Fruit fly (Drosophila melanogaster): Measurements from ENCODE around the gene Ulp1.
A peak's percentile ranks its signal among the peaks of the same experiment; 100 is the strongest.

The Ulp1 gene

DNA sequence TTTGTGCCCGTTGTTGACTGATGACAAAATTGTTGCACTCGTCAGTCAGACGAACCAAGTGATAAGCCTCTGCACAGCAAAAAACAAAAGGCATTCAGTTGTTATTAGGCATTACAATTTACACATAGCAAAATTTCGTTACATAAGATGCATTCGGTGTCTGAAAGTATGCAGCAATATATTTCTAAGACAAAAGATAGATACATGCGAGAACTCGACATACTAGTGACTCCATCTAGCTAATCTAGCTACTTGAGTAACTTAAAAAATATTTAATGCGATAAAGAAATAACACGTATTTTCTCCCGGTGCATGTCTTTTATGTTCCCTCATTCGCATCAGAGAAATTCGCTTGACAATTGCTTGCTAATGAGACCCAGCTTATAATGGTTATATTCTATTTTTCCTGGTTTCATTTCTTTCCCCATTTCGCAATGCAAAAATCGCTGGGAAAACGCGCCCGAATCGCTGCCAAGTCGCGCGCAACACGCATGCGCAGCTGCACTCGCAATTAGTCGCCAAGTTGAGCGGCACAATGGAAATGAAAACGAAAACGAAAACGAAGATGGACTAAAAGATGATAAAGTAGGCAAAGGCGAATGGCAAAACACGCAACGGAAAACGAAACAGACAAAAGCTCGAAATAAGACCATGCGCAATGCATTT lies 45.6 kb downstream of the Ulp1 start (continued):
- TF ChIP-seq Drgx (GFP tag; IDR thresholded peaks at IDR 0.05) = peak; percentile 54
- TF ChIP-seq ewg (GFP tag; optimal IDR thresholded peaks at IDR 0.05) = peak; percentile 6
- no peak for TF ChIP-seq lilli (GFP tag; optimal IDR thresholded peaks at IDR 0.05)
- TF ChIP-seq dmrt99B (tag; optimal IDR thresholded peaks at IDR 0.05) = peak; percentile 32
- peak; percentile 12 for TF ChIP-seq Ssrp (tag; optimal IDR thresholded peaks at IDR 0.05)
- peak; percentile 50 for TF ChIP-seq CG1603 (tag; optimal IDR thresholded peaks at IDR 0.05)

DNA sequence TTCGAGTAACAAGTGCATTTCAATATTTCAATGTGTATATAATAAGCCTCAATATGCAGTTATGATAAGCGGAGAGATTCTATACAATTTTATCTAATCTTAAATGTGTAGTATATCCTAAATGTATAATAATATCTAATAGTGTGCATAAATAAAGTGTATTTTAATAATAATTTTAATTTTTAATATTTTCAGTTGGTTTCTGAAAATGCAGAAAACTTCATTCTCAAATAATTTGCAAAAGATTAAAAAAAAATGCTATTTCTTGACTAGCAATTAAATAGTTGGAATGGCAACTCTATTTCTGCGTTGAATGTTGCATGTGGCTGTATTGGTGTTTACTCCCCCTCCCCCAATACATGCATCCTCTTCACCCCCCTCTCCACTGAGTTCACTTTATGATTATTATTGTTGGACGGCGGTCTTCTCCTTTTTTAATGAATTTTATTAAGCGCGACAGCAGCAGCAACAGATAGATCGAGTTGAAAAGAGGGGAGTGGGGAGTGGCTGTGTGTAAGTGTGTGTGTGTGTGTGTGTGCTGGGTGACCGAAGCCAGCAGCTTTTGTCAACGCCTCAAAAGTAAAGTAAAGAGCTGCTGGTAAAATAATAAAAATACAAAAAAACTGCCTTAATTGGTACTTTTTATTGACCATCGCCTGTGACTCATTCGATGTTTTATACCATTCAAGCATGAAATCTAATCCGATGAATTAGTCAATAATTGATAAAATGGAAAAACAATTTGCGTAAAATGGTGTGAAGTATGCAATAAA lies 47.2 kb downstream of the Ulp1 start:
- TF ChIP-seq CG30403 (GFP tag; optimal IDR thresholded peaks at IDR 0.05) (no peak), CG2116 (GFP tag; optimal IDR thresholded peaks at IDR 0.05) (no peak), Tbp (GFP tag; optimal IDR thresholded peaks at IDR 0.05) (no peak), ssp (GFP tag; IDR thresholded peaks at IDR 0.05) (no peak), Asciz (GFP tag; optimal IDR thresholded peaks at IDR 0.05) (no peak), Antp (GFP tag; optimal IDR thresholded peaks at IDR 0.05) (no peak), schlank (tag; optimal IDR thresholded peaks at IDR 0.05) (no peak), cg (GFP tag; optimal IDR thresholded peaks at IDR 0.05) (peak; percentile 18), CG3065 (GFP tag; optimal IDR thresholded peaks at IDR 0.05) (no peak), ac (GFP tag; optimal IDR thresholded peaks at IDR 0.05) (no peak), CG7271 (tag; optimal IDR thresholded peaks at IDR 0.05) (no peak), CG13424 (tag; optimal IDR thresholded peaks at IDR 0.05) (no peak), Vsx1 (GFP tag; optimal IDR thresholded peaks at IDR 0.05) (no peak), Taf1 (GFP tag; IDR thresholded peaks at IDR 0.05) (no peak), dmrt11E (tag; optimal IDR thresholded peaks at IDR 0.05) (peak; percentile 8), Nf-YA (GFP tag; IDR thresholded peaks at IDR 0.05) (no peak), dm (GFP tag; optimal IDR thresholded peaks at IDR 0.05) (no peak), row (GFP tag; IDR thresholded peaks at IDR 0.05) (no peak), lola (GFP tag; optimal IDR thresholded peaks at IDR 0.05) (peak in 1 of 3 experiments; percentile 24), gro (GFP tag; optimal IDR thresholded peaks at IDR 0.05) (no peak), Lpt (GFP tag; optimal IDR thresholded peaks at IDR 0.05) (no peak), CG6272 (GFP tag; IDR thresholded peaks at IDR 0.05) (no peak), kay (GFP tag; optimal IDR thresholded peaks at IDR 0.05) (no peak), Sin3A (optimal IDR thresholded peaks at IDR 0.05) (no peak), CG11504 (tag; optimal IDR thresholded peaks at IDR 0.05) (peak; percentile 2), CG10654 (GFP tag; optimal IDR thresholded peaks at IDR 0.05) (no peak), Bdp1 (GFP tag; optimal IDR thresholded peaks at IDR 0.05) (no peak), Opbp (GFP tag; IDR thresholded peaks at IDR 0.05; ENCODE audit: partially characterized antibody) (no peak), caup (GFP tag; optimal IDR thresholded peaks at IDR 0.05; ENCODE audit: severe bottlenecking) (no peak), chif (GFP tag; optimal IDR thresholded peaks at IDR 0.05) (no peak), Rfx (GFP tag; IDR thresholded peaks at IDR 0.05) (no peak), salm (tag; optimal IDR thresholded peaks at IDR 0.05) (no peak), CG2889 (GFP tag; IDR thresholded peaks at IDR 0.05) (no peak), HHEX (GFP tag; optimal IDR thresholded peaks at IDR 0.05) (no peak), CG17328 (GFP tag; IDR thresholded peaks at IDR 0.05) (no peak), CG1529 (GFP tag; optimal IDR thresholded peaks at IDR 0.05) (no peak), CG18011 (GFP tag; optimal IDR thresholded peaks at IDR 0.05) (peak; percentile 72), trh (GFP tag; optimal IDR thresholded peaks at IDR 0.05) (no peak), CG17802 (tag; optimal IDR thresholded peaks at IDR 0.05) (no peak), tup (GFP tag; optimal IDR thresholded peaks at IDR 0.05) (no peak), Myb (GFP tag; optimal IDR thresholded peaks at IDR 0.05) (no peak), usp (GFP tag; optimal IDR thresholded peaks at IDR 0.05) (no peak)

All from whole organism, embryonic.